Worm (Caenorhabditis elegans) whole organism, L3 larva: ENCODE measurements around the gene C08F8.9.

ENCODE experiments used
- aly-2 ChIP-seq: fragments of 150-350 bp; optimal IDR thresholded peaks from 2 replicates; lab custom pipeline; 2014; ENCODE audit warnings: missing biosample characterization, missing genetic modification characterization
- ama-1 ChIP-seq: fragments of 150-350 bp; optimal IDR thresholded peaks from 2 replicates; lab custom pipeline; 2018
- daf-12 ChIP-seq: fragments of 150-350 bp; optimal IDR thresholded peaks from 2 replicates; lab custom pipeline; 2014; ENCODE audit warnings: missing biosample characterization, missing genetic modification reagents, missing genetic modification characterization
- fkh-10 ChIP-seq: sonication (generic microtip); optimal IDR thresholded peaks from 2 replicates; lab custom pipeline; 2017; ENCODE audit warnings: missing biosample characterization, missing genetic modification reagents, missing genetic modification characterization
- jun-1 ChIP-seq: fragments of 150-350 bp; optimal IDR thresholded peaks from 2 replicates; lab custom pipeline; 2014; ENCODE audit warnings: missing biosample characterization, missing genetic modification reagents, missing genetic modification characterization
- lin-15B ChIP-seq: fragments of 150-350 bp; optimal IDR thresholded peaks from 2 replicates; lab custom pipeline; 2014; ENCODE audit warnings: missing biosample characterization, missing genetic modification characterization
- nfya-1 ChIP-seq: sonication (generic microtip); optimal IDR thresholded peaks from 2 replicates; lab custom pipeline; 2017; ENCODE audit warnings: missing genetic modification characterization, mild to moderate bottlenecking, missing compliant biosample characterization, antibody characterized with exemption, moderate library complexity; ENCODE audit not compliant: insufficient read depth
- nhr-237 ChIP-seq: fragments of 150-350 bp; optimal IDR thresholded peaks from 2 replicates; lab custom pipeline; 2014; ENCODE audit warnings: missing biosample characterization, missing genetic modification characterization
- pha-4 ChIP-seq: fragments of 150-350 bp; optimal IDR thresholded peaks from 2 replicates; lab custom pipeline; 2014; ENCODE audit warnings: missing biosample characterization, missing genetic modification reagents, missing genetic modification characterization
- unc-39 ChIP-seq: sonication (generic microtip); optimal IDR thresholded peaks from 4 replicates; lab custom pipeline; 2017; ENCODE audit warnings: missing biosample characterization, missing genetic modification characterization
- unc-62 ChIP-seq: fragments of 150-350 bp; sonication (generic microtip); optimal IDR thresholded peaks from 4 replicates; lab custom pipeline; 2014; ENCODE audit warnings: missing biosample characterization, missing genetic modification reagents, missing genetic modification characterization

- TF ChIP-seq nhr-237 (tag; lab: Kevin White, UChicago), result no peak
- TF ChIP-seq aly-2, result no peak
- no peak for TF ChIP-seq lin-15B (tag; lab: Kevin White, UChicago)
- no peak for TF ChIP-seq pha-4 (tag; lab: Kevin White, UChicago)
- TF ChIP-seq jun-1 (tag; lab: Kevin White, UChicago), result no peak
- no peak for TF ChIP-seq nfya-1
- TF ChIP-seq daf-12 (tag; lab: Kevin White, UChicago), result no peak
- no peak for TF ChIP-seq unc-39 (tag; lab: Kevin White, UChicago)
- TF ChIP-seq unc-62 (GFP tag; lab: Kevin White, UChicago), result no peak
- no peak for TF ChIP-seq fkh-10 (GFP tag; lab: Kevin White, UChicago)
- no peak for TF ChIP-seq ama-1 (lab: Kevin White, UChicago)
Measured at ce11 chrIV:11178495-11178894, at the start of gene C08F8.9.
